Worm (Caenorhabditis elegans): ENCODE measurements around the gene C54C6.7.

Gene C54C6.7

DNA sequence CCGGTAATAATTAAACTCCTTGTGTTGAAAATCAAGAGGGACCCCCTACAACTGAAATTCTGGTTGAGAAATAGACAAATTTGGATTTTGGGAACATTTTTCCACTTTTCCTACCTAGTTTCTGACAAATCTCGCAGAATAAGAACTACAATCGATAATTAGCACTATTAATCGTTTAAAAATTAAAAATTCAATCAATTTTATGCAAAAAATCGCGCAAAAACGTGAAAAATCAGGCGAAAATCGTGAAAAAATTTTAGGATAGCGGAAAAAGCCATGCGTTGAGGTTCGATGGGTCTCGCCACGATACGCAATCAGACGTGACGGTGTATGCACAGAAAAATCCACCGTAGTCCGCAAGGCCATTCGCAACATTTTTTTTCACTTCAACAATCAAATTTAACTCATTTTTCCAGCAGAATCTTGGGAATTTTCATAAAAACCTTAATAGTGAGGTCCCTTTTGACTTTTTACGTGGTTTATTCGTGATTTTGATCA is 41.1 kb downstream of the C54C6.7 start, which contains the start of gene lias-1 (continued):
- peak; percentile 81 for TF ChIP-seq xbp-1 (tag; optimal IDR thresholded peaks at IDR 0.05)
- peak; percentile 79 to 95 (median 86) for TF ChIP-seq ceh-82 (tag; optimal IDR thresholded peaks at IDR 0.05)
- peak in 1 of 2 experiments; percentile 39 for TF ChIP-seq egl-27 (tag; optimal IDR thresholded peaks at IDR 0.05)
- peak; percentile 71 for TF ChIP-seq snpc-4 (tag; optimal IDR thresholded peaks at IDR 0.05)
- TF ChIP-seq aha-1 (tag; optimal IDR thresholded peaks at IDR 0.05), result no peak
- peak; percentile 77 for TF ChIP-seq nhr-19 (GFP tag; conservative IDR thresholded peaks at IDR 0.05)
- TF ChIP-seq mab-9 (GFP tag; IDR thresholded peaks at IDR 0.05), result no peak
- peak; percentile 90 for TF ChIP-seq snu-23 (GFP tag; optimal IDR thresholded peaks at IDR 0.05)
- TF ChIP-seq pax-3 (tag; optimal IDR thresholded peaks at IDR 0.05), result no peak
- TF ChIP-seq grh-1 (GFP tag; IDR thresholded peaks at IDR 0.05), result no peak
- TF ChIP-seq hlh-4 (tag; optimal IDR thresholded peaks at IDR 0.05), result no peak
- no peak for TF ChIP-seq ets-5 (GFP tag; IDR thresholded peaks at IDR 0.05)
- peak; percentile 91 for TF ChIP-seq C16A3.4 (tag; optimal IDR thresholded peaks at IDR 0.05)
- TF ChIP-seq egl-13 (tag; optimal IDR thresholded peaks at IDR 0.05), result peak; percentile 43
- TF ChIP-seq elt-3 (tag; optimal IDR thresholded peaks at IDR 0.05), result peak in 3 of 6 experiments; percentile 36 to 83 (median 82)
- no peak for TF ChIP-seq elt-2 (tag; optimal IDR thresholded peaks at IDR 0.05)
- no peak for TF ChIP-seq nhr-11 (tag; optimal IDR thresholded peaks at IDR 0.05)
- no peak for TF ChIP-seq ceh-90 (tag; optimal IDR thresholded peaks at IDR 0.05)
- TF ChIP-seq pag-3 (tag; optimal IDR thresholded peaks at IDR 0.05; ENCODE audit: borderline replicate concordance, insufficient read depth), result no peak
- TF ChIP-seq rnt-1 (tag; optimal IDR thresholded peaks at IDR 0.05), result peak; percentile 87
- no peak for TF ChIP-seq lin-39 (tag; optimal IDR thresholded peaks at IDR 0.05)
- peak; percentile 81 for TF ChIP-seq lin-15B (tag; optimal IDR thresholded peaks at IDR 0.05)
- no peak for TF ChIP-seq unc-98 (GFP tag; IDR thresholded peaks at IDR 0.05)
- peak; percentile 53 for TF ChIP-seq blmp-1 (tag; optimal IDR thresholded peaks at IDR 0.05)
- TF ChIP-seq fkh-8 (tag; optimal IDR thresholded peaks at IDR 0.05), result peak; percentile 83
- TF ChIP-seq dpl-1 (GFP tag; optimal IDR thresholded peaks at IDR 0.05), result peak; percentile 76 to 87 (median 84)
- no peak for TF ChIP-seq sptf-1 (tag; optimal IDR thresholded peaks at IDR 0.05)
- no peak for TF ChIP-seq unc-30 (tag; optimal IDR thresholded peaks at IDR 0.05)
- no peak for TF ChIP-seq pqm-1 (tag; optimal IDR thresholded peaks at IDR 0.05)
- TF ChIP-seq fkh-10 (GFP tag; optimal IDR thresholded peaks at IDR 0.05), result peak; percentile 66
- no peak for TF ChIP-seq ztf-11 (tag; optimal IDR thresholded peaks at IDR 0.05)
- TF ChIP-seq mef-2 (tag; optimal IDR thresholded peaks at IDR 0.05), result no peak
- TF ChIP-seq ztf-4 (tag; optimal IDR thresholded peaks at IDR 0.05), result peak; percentile 48
- TF ChIP-seq hpl-2 (GFP tag; optimal IDR thresholded peaks at IDR 0.05), result peak; percentile 69
- TF ChIP-seq fos-1 (tag; optimal IDR thresholded peaks at IDR 0.05), result peak; percentile 70
- TF ChIP-seq zip-4 (GFP tag; optimal IDR thresholded peaks at IDR 0.05), result no peak
- no peak for TF ChIP-seq nhr-28 (tag; optimal IDR thresholded peaks at IDR 0.05)
- TF ChIP-seq tlp-1 (tag; optimal IDR thresholded peaks at IDR 0.05), result no peak
- no peak for TF ChIP-seq ceh-88 (GFP tag; IDR thresholded peaks at IDR 0.05)
- peak; percentile 78 for TF ChIP-seq lin-14 (GFP tag; optimal IDR thresholded peaks at IDR 0.05)
- peak; percentile 73 for TF ChIP-seq swsn-7 (tag; optimal IDR thresholded peaks at IDR 0.05)
- peak; percentile 83 for TF ChIP-seq nhr-47 (tag; optimal IDR thresholded peaks at IDR 0.05)
- TF ChIP-seq C04F5.9 (tag; optimal IDR thresholded peaks at IDR 0.05), result peak; percentile 58
- peak; percentile 82 for TF ChIP-seq isw-1 (GFP tag; IDR thresholded peaks at IDR 0.05)
- no peak for TF ChIP-seq ceh-63 (GFP tag; optimal IDR thresholded peaks at IDR 0.05)
- TF ChIP-seq efl-1 (optimal IDR thresholded peaks at IDR 0.05), result peak; percentile 86 to 90
- peak; percentile 82 to 98 for TF ChIP-seq efl-1 (GFP tag; optimal IDR thresholded peaks at IDR 0.05 in 1 of 2)
- no peak for TF ChIP-seq ces-1 (GFP tag; optimal IDR thresholded peaks at IDR 0.05)
- TF ChIP-seq aly-2 (tag; optimal IDR thresholded peaks at IDR 0.05), result peak; percentile 66
- TF ChIP-seq ceh-8 (GFP tag; optimal IDR thresholded peaks at IDR 0.05), result peak; percentile 19
- peak; percentile 85 for TF ChIP-seq unc-130 (tag; optimal IDR thresholded peaks at IDR 0.05)
- TF ChIP-seq lsy-2 (tag; optimal IDR thresholded peaks at IDR 0.05), result peak; percentile 97 to 98
- TF ChIP-seq zag-1 (tag; optimal IDR thresholded peaks at IDR 0.05), result no peak
